Fruit fly (Drosophila melanogaster) whole organism, larva: ENCODE measurements around the gene Gr64e.

Source experiments
- noc ChIP-seq: fragments of 200-800 bp; sonication (Bioruptor generic); optimal IDR thresholded peaks from 3 replicates; lab custom pipeline; 2019; ENCODE audit warnings: missing biosample characterization, mild to moderate bottlenecking, missing genetic modification characterization, moderate library complexity

The Gr64e gene

DNA sequence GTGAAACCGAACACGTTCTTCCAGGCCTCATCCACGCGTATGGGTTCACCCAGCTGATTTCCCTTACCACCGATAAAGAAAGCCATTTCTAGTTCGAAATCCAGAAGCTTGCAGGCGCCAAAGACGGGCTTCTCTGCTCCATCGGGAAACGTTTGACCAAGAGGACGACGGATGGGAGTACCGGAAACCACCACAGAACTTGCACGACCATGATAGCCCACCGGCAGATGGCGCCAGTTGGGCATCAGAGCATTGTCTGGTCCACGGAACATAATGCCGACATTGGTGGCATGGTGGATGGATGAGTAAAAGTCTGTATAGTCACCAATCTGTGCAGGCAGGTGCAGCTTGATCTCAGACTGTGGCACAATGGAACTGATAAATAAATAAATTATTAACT lies 40.8 kb downstream of the Gr64e start:
- no peak for TF ChIP-seq noc (tag; lab: Kevin White, UChicago)

DNA sequence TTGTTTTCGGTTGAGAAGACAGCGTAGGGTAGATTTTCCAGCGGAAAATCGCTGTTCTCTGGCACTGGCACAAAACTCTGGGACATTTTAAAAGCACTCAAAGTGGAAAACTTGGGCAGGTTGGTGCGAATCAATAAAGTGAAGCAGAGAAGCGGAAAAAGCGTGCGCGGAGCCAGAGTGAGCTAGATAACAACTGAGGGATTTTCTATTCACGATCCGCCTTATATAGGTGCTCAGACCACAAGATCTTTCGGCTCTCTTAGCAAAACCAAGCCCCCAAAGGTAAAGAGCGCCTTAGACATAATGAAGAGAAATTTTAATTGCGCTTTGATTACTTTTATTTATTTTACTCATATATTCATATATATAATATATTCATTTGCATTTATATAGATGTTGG lies 41.8 kb downstream of the Gr64e start, which contains the start of gene Faa:
Faa (minus strand) TSS at position 200 of the 400 bp plus-strand sequence.
- no peak for TF ChIP-seq noc (tag; lab: Kevin White, UChicago)

dm6 chr3L:4076907-4077306 lies 45.0 kb downstream of the Gr64e start:
- no peak for TF ChIP-seq noc (tag; lab: Kevin White, UChicago)

DNA sequence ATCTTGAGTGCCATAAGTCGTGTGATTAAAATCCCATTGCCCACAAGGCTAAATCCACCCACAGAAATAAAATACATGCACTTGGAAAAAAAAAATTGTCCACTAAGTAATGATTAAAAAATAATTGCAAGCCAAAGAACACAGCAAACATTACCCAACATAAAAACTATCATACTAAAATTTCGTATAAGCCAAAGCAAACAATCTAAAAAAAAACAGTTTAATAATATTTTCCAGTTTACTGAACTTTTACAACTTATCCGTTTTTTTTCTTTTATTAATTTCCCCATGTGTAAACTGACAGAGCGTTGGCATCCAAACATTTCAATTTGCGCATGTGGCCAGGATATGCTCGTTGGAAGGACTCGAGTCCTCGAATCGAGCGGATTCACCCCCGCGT lies 48.3 kb downstream of the Gr64e start:
- no peak for TF ChIP-seq noc (tag; lab: Kevin White, UChicago)

DNA sequence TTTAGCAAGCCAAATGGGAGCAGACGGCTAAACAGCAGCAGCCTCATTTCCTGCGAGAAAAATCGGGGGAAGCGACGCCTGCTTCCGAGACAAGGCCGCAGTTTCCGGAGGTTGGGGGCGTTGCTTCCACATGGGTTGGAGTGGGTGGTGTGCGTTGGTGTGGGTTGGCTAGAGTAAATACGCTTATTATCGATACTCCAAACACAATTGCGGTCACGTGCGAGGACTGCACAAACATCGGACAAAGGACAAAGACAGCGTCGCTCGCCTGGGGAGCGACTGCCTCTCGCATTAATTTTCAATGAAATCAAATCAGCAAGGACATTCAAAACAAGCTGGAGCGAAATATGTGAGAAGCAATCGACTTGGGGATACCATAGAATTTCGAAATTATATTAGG lies 49.3 kb downstream of the Gr64e start:
- no peak for TF ChIP-seq noc (tag; lab: Kevin White, UChicago)

DNA sequence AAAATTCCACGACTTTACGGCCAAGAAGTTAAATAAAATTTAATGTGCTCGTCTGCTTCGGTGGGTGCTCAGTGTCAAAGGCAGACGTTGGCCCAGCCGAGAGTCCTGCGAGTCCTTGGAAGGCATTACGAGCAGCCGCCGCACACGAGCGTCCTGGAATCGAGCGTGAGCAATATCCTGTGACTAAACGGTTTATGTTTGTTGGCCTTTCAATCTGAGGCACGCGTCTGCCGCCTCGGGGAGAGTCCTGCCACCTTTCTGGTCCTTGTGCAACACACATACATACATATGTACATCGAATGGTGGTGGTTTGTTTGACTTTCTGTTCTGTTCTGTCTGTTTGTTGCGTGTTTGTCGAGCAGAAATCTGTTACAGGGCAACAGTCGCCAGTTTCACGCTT lies 51.5 kb downstream of the Gr64e start:
- no peak for TF ChIP-seq noc (tag; lab: Kevin White, UChicago)
